Fruit fly (Drosophila melanogaster) whole organism, embryonic: ENCODE data around the gene ocn.

Experiments used
- C15 ChIP-seq: fragments of 200-800 bp; sonication (Bioruptor generic); IDR thresholded peaks from 3 replicates; pipeline ENCODE4 v1.3.6; 2022; ENCODE audit warnings: missing biosample characterization, missing genetic modification characterization
- CG10959 ChIP-seq: fragments of 200-800 bp; sonication (Bioruptor generic); IDR thresholded peaks from 2 replicates; pipeline ENCODE4 v1.3.6; 2022; ENCODE audit warnings: missing biosample characterization, missing genetic modification characterization
- CG10979 ChIP-seq: fragments of 200-800 bp; sonication (Bioruptor generic); optimal IDR thresholded peaks from 2 replicates; lab custom pipeline; 2018; ENCODE audit warnings: missing biosample characterization, mild to moderate bottlenecking, missing genetic modification characterization, moderate library complexity
- CG11560 ChIP-seq: fragments of 200-800 bp; sonication (Bioruptor generic); IDR thresholded peaks from 3 replicates; pipeline ENCODE4 v1.3.6; 2022; ENCODE audit warnings: missing biosample characterization, missing genetic modification characterization
- CG11695 ChIP-seq: fragments of 200-800 bp; sonication (Bioruptor generic); IDR thresholded peaks from 3 replicates; pipeline ENCODE4 v1.3.6; 2022; ENCODE audit warnings: missing biosample characterization, missing genetic modification characterization
- CG13894 ChIP-seq: fragments of 200-800 bp; sonication (Bioruptor generic); optimal IDR thresholded peaks from 3 replicates; lab custom pipeline; 2018; ENCODE audit warnings: missing biosample characterization, mild to moderate bottlenecking, missing genetic modification characterization, moderate library complexity
- CG14050 ChIP-seq: fragments of 200-800 bp; sonication (Bioruptor generic); IDR thresholded peaks from 3 replicates; pipeline ENCODE4 v1.3.6; 2022; ENCODE audit warnings: missing biosample characterization, missing genetic modification characterization
- CG14860 ChIP-seq: fragments of 200-800 bp; sonication (Bioruptor generic); IDR thresholded peaks from 3 replicates; pipeline ENCODE4 v1.3.6; 2022; ENCODE audit warnings: missing biosample characterization, missing genetic modification characterization; ENCODE audit not compliant: partially characterized antibody
- CG15514 ChIP-seq: fragments of 200-800 bp; sonication (Bioruptor generic); optimal IDR thresholded peaks from 3 replicates; lab custom pipeline; 2017; ENCODE audit warnings: missing biosample characterization, missing genetic modification characterization, mild to moderate bottlenecking, moderate library complexity, missing genetic modification reagents
- CG15696 ChIP-seq: fragments of 200-800 bp; sonication (Bioruptor generic); optimal IDR thresholded peaks from 2 replicates; lab custom pipeline; 2019; ENCODE audit warnings: missing biosample characterization, mild to moderate bottlenecking, missing genetic modification characterization, moderate library complexity
- CG17361 ChIP-seq: fragments of 200-800 bp; sonication (Bioruptor generic); IDR thresholded peaks from 3 replicates; pipeline ENCODE4 v1.3.6; 2022; ENCODE audit warnings: missing biosample characterization, missing genetic modification characterization
- CG1792 ChIP-seq: fragments of 200-800 bp; sonication (Bioruptor generic); optimal IDR thresholded peaks from 2 replicates; lab custom pipeline; 2016; ENCODE audit warnings: missing biosample characterization, missing genetic modification characterization
- CG18011 ChIP-seq: fragments of 200-800 bp; sonication (Bioruptor generic); optimal IDR thresholded peaks from 2 replicates; lab custom pipeline; 2017; ENCODE audit warnings: missing biosample characterization, missing genetic modification characterization, mild to moderate bottlenecking, moderate library complexity, missing genotype
- CG1832 ChIP-seq: fragments of 200-800 bp; sonication (Bioruptor generic); optimal IDR thresholded peaks from 2 replicates; lab custom pipeline; 2017; ENCODE audit warnings: missing biosample characterization, mild to moderate bottlenecking, missing genetic modification characterization, inconsistent platforms
- CG18619 ChIP-seq: fragments of 200-800 bp; sonication (Bioruptor generic); optimal IDR thresholded peaks from 3 replicates; lab custom pipeline; 2017; ENCODE audit warnings: missing biosample characterization, mild to moderate bottlenecking, missing genetic modification characterization
- CG2129 ChIP-seq: fragments of 200-800 bp; sonication (Bioruptor generic); IDR thresholded peaks from 2 replicates; pipeline ENCODE4 v1.3.6; 2022; ENCODE audit warnings: missing biosample characterization, missing genetic modification characterization; ENCODE audit not compliant: partially characterized antibody
- CG2889 ChIP-seq: fragments of 200-800 bp; sonication (Bioruptor generic); IDR thresholded peaks from 3 replicates; pipeline ENCODE4 v1.3.6; 2022; ENCODE audit warnings: missing biosample characterization, missing genetic modification characterization
- CG32772 ChIP-seq: fragments of 200-800 bp; sonication (Bioruptor generic); IDR thresholded peaks from 2 replicates; pipeline ENCODE4 v1.3.6; 2022; ENCODE audit warnings: missing biosample characterization, missing genetic modification characterization
- CG5953 ChIP-seq: fragments of 200-800 bp; sonication (Bioruptor generic); IDR thresholded peaks from 2 replicates; pipeline ENCODE4 v1.3.6; 2022; ENCODE audit warnings: missing biosample characterization, missing genetic modification characterization
- CG6272 ChIP-seq: fragments of 200-800 bp; sonication (Bioruptor generic); IDR thresholded peaks from 2 replicates; pipeline ENCODE4 v1.3.6; 2022; ENCODE audit warnings: missing biosample characterization, missing genetic modification characterization
- CG7839 ChIP-seq: fragments of 200-800 bp; sonication (Bioruptor generic); optimal IDR thresholded peaks from 3 replicates; lab custom pipeline; 2018; ENCODE audit warnings: missing biosample characterization, mild to moderate bottlenecking, missing genetic modification characterization, moderate library complexity
- CG8478 ChIP-seq: fragments of >200 bp; optimal IDR thresholded peaks from 2 replicates; lab custom pipeline; 2018
- CG9609 ChIP-seq: fragments of 200-800 bp; sonication (Bioruptor generic); optimal IDR thresholded peaks from 3 replicates; lab custom pipeline; 2016; ENCODE audit warnings: missing biosample characterization, missing genetic modification characterization
- CrebB ChIP-seq: fragments of 200-800 bp; sonication (Bioruptor generic); optimal IDR thresholded peaks from 3 replicates; lab custom pipeline; 2018; ENCODE audit warnings: missing biosample characterization, mild to moderate bottlenecking, missing genetic modification characterization
- Doc3 ChIP-seq: fragments of 200-800 bp; sonication (Bioruptor generic); IDR thresholded peaks from 3 replicates; pipeline ENCODE4 v1.3.6; 2022; ENCODE audit warnings: missing biosample characterization, missing genetic modification characterization; ENCODE audit not compliant: partially characterized antibody
- HLHmδ ChIP-seq: fragments of 200-800 bp; sonication (Bioruptor generic); optimal IDR thresholded peaks from 2 replicates; lab custom pipeline; 2018; ENCODE audit warnings: missing biosample characterization, mild to moderate bottlenecking, missing genetic modification characterization, moderate library complexity
- Mes4 ChIP-seq: fragments of 200-800 bp; sonication (Bioruptor generic); optimal IDR thresholded peaks from 2 replicates; lab custom pipeline; 2016; ENCODE audit warnings: missing biosample characterization, missing genetic modification characterization
- Sox100B ChIP-seq: fragments of 200-800 bp; sonication (Bioruptor generic); optimal IDR thresholded peaks from 3 replicates; lab custom pipeline; 2018; ENCODE audit warnings: missing biosample characterization, mild to moderate bottlenecking, missing genetic modification characterization
- Tbp ChIP-seq: fragments of >200 bp; optimal IDR thresholded peaks from 2 replicates; lab custom pipeline; 2018; ENCODE audit warnings: missing biosample characterization, missing genetic modification characterization
- Vsx1 ChIP-seq: fragments of 200-800 bp; sonication (Bioruptor generic); optimal IDR thresholded peaks from 2 replicates; lab custom pipeline; 2017; ENCODE audit warnings: missing biosample characterization, mild to moderate bottlenecking, missing genetic modification characterization, missing genetic modification reagents
- ab ChIP-seq: fragments of 200-800 bp; sonication (Bioruptor generic); optimal IDR thresholded peaks from 2 replicates; lab custom pipeline; 2016; ENCODE audit warnings: missing biosample characterization, missing genetic modification characterization
- abd-A ChIP-seq: fragments of 200-800 bp; sonication (Bioruptor generic); optimal IDR thresholded peaks from 3 replicates; lab custom pipeline; 2019; ENCODE audit warnings: missing biosample characterization, mild to moderate bottlenecking, missing genetic modification characterization, moderate library complexity
- chm ChIP-seq: fragments of 200-800 bp; sonication (Bioruptor generic); IDR thresholded peaks from 2 replicates; pipeline ENCODE4 v1.3.6; 2022; ENCODE audit warnings: missing biosample characterization, missing genetic modification characterization
- dan ChIP-seq: fragments of 200-800 bp; sonication (Bioruptor generic); IDR thresholded peaks from 2 replicates; pipeline ENCODE4 v1.3.6; 2022; ENCODE audit warnings: missing biosample characterization, missing genetic modification characterization
- dmrt99B ChIP-seq: fragments of 200-800 bp; sonication (Bioruptor generic); optimal IDR thresholded peaks from 2 replicates; lab custom pipeline; 2018; ENCODE audit warnings: missing biosample characterization, mild to moderate bottlenecking, missing genetic modification characterization, moderate library complexity
- fd102C ChIP-seq: fragments of 200-800 bp; sonication (Bioruptor generic); optimal IDR thresholded peaks from 2 replicates; lab custom pipeline; 2018; ENCODE audit warnings: missing biosample characterization, mild to moderate bottlenecking, missing genetic modification characterization, moderate library complexity
- fu2 ChIP-seq: fragments of 200-800 bp; sonication (Bioruptor generic); optimal IDR thresholded peaks from 2 replicates; lab custom pipeline; 2016; ENCODE audit warnings: missing biosample characterization, missing genetic modification characterization
- gem ChIP-seq: fragments of 200-800 bp; sonication (Bioruptor generic); optimal IDR thresholded peaks from 2 replicates; lab custom pipeline; 2019; ENCODE audit warnings: missing biosample characterization, mild to moderate bottlenecking, missing genetic modification characterization, moderate library complexity
- kah ChIP-seq: fragments of 200-800 bp; sonication (Bioruptor generic); optimal IDR thresholded peaks from 2 replicates; lab custom pipeline; 2018; ENCODE audit warnings: missing biosample characterization, mild to moderate bottlenecking, missing genetic modification characterization
- kni ChIP-seq: fragments of 200-800 bp; sonication (Bioruptor generic); optimal IDR thresholded peaks from 3 replicates; lab custom pipeline; 2017; ENCODE audit warnings: mild to moderate bottlenecking, missing biosample characterization, missing genetic modification reagents, missing genetic modification characterization
- mam ChIP-seq: fragments of 200-800 bp; sonication (Bioruptor generic); optimal IDR thresholded peaks from 3 replicates; lab custom pipeline; 2016; ENCODE audit warnings: missing biosample characterization, missing genetic modification characterization
- org-1 ChIP-seq: fragments of 200-800 bp; sonication (Bioruptor generic); optimal IDR thresholded peaks from 2 replicates; lab custom pipeline; 2017; ENCODE audit warnings: missing biosample characterization, missing genetic modification characterization
- peb ChIP-seq: fragments of 200-800 bp; sonication (Bioruptor generic); IDR thresholded peaks from 2 replicates; pipeline ENCODE4 v1.3.6; 2022; ENCODE audit warnings: missing biosample characterization, missing genetic modification characterization
- pnt ChIP-seq: fragments of 200-800 bp; sonication (Bioruptor generic); optimal IDR thresholded peaks from 3 replicates; lab custom pipeline; 2016; ENCODE audit warnings: missing biosample characterization, missing genetic modification characterization
- run ChIP-seq: fragments of 200-800 bp; sonication (Bioruptor generic); optimal IDR thresholded peaks from 3 replicates; lab custom pipeline; 2018; ENCODE audit warnings: missing biosample characterization, mild to moderate bottlenecking, missing genetic modification characterization
- sd ChIP-seq: fragments of 200-800 bp; sonication (Bioruptor generic); optimal IDR thresholded peaks from 3 replicates; lab custom pipeline; 2018; ENCODE audit warnings: missing biosample characterization, mild to moderate bottlenecking, missing genetic modification characterization, moderate library complexity
- sima ChIP-seq: fragments of 200-800 bp; sonication (Bioruptor generic); optimal IDR thresholded peaks from 2 replicates; lab custom pipeline; 2016; ENCODE audit warnings: missing biosample characterization, missing genetic modification characterization
- sna ChIP-seq: fragments of 200-800 bp; sonication (Bioruptor generic); IDR thresholded peaks from 2 replicates; pipeline ENCODE4 v1.3.6; 2022; ENCODE audit warnings: missing biosample characterization, missing genetic modification characterization; ENCODE audit not compliant: partially characterized antibody
- tgo ChIP-seq: fragments of 200-800 bp; sonication (Bioruptor generic); IDR thresholded peaks from 3 replicates; pipeline ENCODE4 v1.3.6; 2022; ENCODE audit warnings: missing biosample characterization, missing genetic modification characterization
- zf30C ChIP-seq: fragments of 200-800 bp; sonication (Bioruptor generic); optimal IDR thresholded peaks from 3 replicates; lab custom pipeline; 2018; ENCODE audit warnings: missing biosample characterization, mild to moderate bottlenecking, missing genetic modification characterization

Gene ocn

DNA sequence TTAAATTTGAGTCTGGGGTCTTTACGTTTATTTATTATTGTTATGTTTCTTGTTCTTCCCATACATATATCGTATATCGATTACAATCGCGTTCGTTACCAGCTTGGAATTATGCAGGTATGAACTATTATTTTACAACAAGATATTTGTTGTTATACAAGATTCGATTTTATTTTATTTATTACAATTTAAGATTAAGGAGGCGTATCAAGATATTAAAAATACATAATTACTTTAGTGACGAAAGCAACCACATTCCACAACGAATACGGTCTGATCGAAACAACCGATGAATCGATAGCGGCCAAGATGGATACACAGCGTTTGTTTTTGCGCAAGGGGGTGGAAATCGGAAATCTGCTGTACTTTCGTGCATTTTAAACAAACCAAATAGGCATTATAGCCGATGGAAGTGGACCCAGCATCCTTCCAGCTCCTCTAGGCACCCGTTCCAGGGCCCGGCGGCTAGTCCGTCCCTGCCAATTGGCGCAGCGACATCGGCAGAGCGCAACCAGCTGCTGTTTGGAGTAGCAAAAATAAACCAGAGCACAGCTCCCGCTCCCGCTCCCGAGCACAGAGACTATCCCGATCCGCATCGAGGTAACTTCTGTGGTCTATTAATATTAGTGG is 39.8 kb downstream of the ocn start, which contains the start of the genes CG15525 and CG11504 (continued):
- TF ChIP-seq CG11695 (GFP tag; lab: Robert Waterston, UW) (no peak), CG7839 (tag; lab: Kevin White, UChicago) (no peak), CG15696 (no peak), dmrt99B (tag; lab: Kevin White, UChicago) (no peak), CrebB (tag; lab: Kevin White, UChicago) (no peak), chm (0 out of 2 replicates have a peak, but pooled peaks have one; percentile 34), CG32772 (GFP tag; lab: Robert Waterston, UW) (peak; percentile 73), HLHmδ (GFP tag; lab: Kevin White, UChicago) (no peak), kah (GFP tag; lab: Kevin White, UChicago) (no peak), CG15514 (GFP tag; lab: Kevin White, UChicago) (peak; percentile 57), peb (GFP tag; lab: Robert Waterston, UW) (no peak), CG18619 (GFP tag; lab: Kevin White, UChicago) (no peak), CG14050 (GFP tag; lab: Robert Waterston, UW) (no peak), CG9609 (GFP tag; lab: Kevin White, UChicago) (peak; percentile 36), CG18011 (no peak), CG10979 (peak; percentile 22), tgo (GFP tag; lab: Robert Waterston, UW) (peak; percentile 40; the same call in 2 of the 3 replicates), run (tag; lab: Kevin White, UChicago) (no peak), fu2 (GFP tag; lab: Kevin White, UChicago) (peak; percentile 41), CG1792 (GFP tag; lab: Kevin White, UChicago) (no peak), pnt (GFP tag; lab: Kevin White, UChicago) (peak; percentile 24), Doc3 (GFP tag; lab: Robert Waterston, UW) (peak; percentile 83), CG2889 (GFP tag; lab: Robert Waterston, UW) (no peak), CG8478 (lab: Kevin White, UChicago) (no peak), CG10959 (GFP tag; lab: Robert Waterston, UW) (no peak), Vsx1 (GFP tag; lab: Kevin White, UChicago) (no peak), ab (GFP tag; lab: Kevin White, UChicago) (no peak), CG14860 (GFP tag; lab: Robert Waterston, UW) (peak; percentile 87), Mes4 (GFP tag; lab: Kevin White, UChicago) (no peak), CG11560 (tag; lab: Robert Waterston, UW) (peak; percentile 59; the same call in 2 of the 3 replicates), fd102C (GFP tag; lab: Kevin White, UChicago) (no peak), dan (GFP tag; lab: Robert Waterston, UW) (no peak), Sox100B (no peak), CG17361 (GFP tag; lab: Robert Waterston, UW) (no peak; the same call in 1 of the 3 replicates), abd-A (tag; lab: Kevin White, UChicago) (no peak), CG13894 (tag; lab: Kevin White, UChicago) (no peak), CG5953 (peak; percentile 38; the same call in 1 of the 2 replicates), mam (GFP tag; lab: Kevin White, UChicago) (peak; percentile 82), gem (tag; lab: Kevin White, UChicago) (no peak), Tbp (no peak), CG1832 (GFP tag; lab: Kevin White, UChicago) (no peak), sd (tag; lab: Kevin White, UChicago) (no peak), sima (GFP tag; lab: Kevin White, UChicago) (no peak), zf30C (no peak), CG2129 (peak; percentile 78), sna (GFP tag; lab: Robert Waterston, UW) (peak; percentile 89), C15 (GFP tag; lab: Robert Waterston, UW) (no peak), org-1 (GFP tag; lab: Kevin White, UChicago) (no peak), kni (GFP tag; lab: Kevin White, UChicago) (no peak), CG6272 (GFP tag; lab: Robert Waterston, UW) (peak; percentile 66)
